Worm (Caenorhabditis elegans) whole organism, young adult: ENCODE measurements around the gene C34C12.1.

ENCODE experiments used
- F22D6.2 ChIP-seq: sonication (generic microtip); optimal IDR thresholded peaks from 2 replicates; lab custom pipeline; 2016; ENCODE audit warnings: mild to moderate bottlenecking, missing genetic modification characterization, missing compliant biosample characterization
- aptf-2 ChIP-seq: fragments of 200-800 bp; sonication (Bioruptor generic); conservative IDR thresholded peaks from 2 replicates; pipeline ENCODE4 v1.3.6; 2022; ENCODE audit warnings: missing genetic modification reagents, missing genetic modification characterization, missing compliant biosample characterization
- athp-1 ChIP-seq: sonication (generic microtip); optimal IDR thresholded peaks from 2 replicates; lab custom pipeline; 2017; ENCODE audit warnings: mild to moderate bottlenecking, missing genetic modification characterization, missing compliant biosample characterization
- dox-1 ChIP-seq: fragments of 200-800 bp; sonication (Bioruptor generic); IDR thresholded peaks from 2 replicates; pipeline ENCODE4 v1.3.6; 2022; ENCODE audit warnings: missing genetic modification reagents, missing genetic modification characterization, missing compliant biosample characterization
- egl-44 ChIP-seq: fragments of 200-800 bp; sonication (Bioruptor generic); IDR thresholded peaks from 2 replicates; pipeline ENCODE4 v1.3.6; 2022; ENCODE audit warnings: missing genetic modification reagents, missing genetic modification characterization, missing compliant biosample characterization
- hrde-1 ChIP-seq: sonication (generic microtip); optimal IDR thresholded peaks from 2 replicates; lab custom pipeline; 2016; ENCODE audit warnings: missing genetic modification characterization, mild to moderate bottlenecking, missing compliant biosample characterization, moderate library complexity, missing genotype, missing genetic modification reagents, borderline replicate concordance
- lin-26 ChIP-seq: fragments of 200-800 bp; sonication (Bioruptor generic); IDR thresholded peaks from 2 replicates; pipeline ENCODE4 v1.3.6; 2022; ENCODE audit warnings: missing genetic modification reagents, missing genetic modification characterization, missing compliant biosample characterization
- mel-28 ChIP-seq: sonication (generic microtip); optimal IDR thresholded peaks from 2 replicates; lab custom pipeline; 2016; ENCODE audit warnings: borderline replicate concordance, mild to moderate bottlenecking, missing genetic modification characterization, missing compliant biosample characterization

DNA sequence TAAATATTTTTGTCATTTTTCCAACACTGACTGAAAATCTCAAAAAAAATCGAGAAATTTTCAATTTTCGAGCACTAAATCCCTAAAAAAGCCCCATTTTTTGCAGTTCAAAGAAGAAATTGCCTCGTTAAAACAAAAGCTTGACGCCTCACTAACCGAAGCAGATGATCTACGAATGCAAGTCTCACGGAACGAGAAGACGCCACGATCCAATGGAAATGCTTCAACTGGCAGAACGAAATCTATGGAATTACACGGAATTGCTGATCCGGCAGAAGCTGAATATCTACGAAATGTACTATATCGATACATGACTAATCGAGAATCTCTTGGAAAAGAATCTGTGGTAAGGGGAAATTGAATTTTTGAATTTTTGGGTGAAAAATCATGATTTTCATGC, 30.2 kb upstream of the C34C12.1 start:
- TF ChIP-seq F22D6.2 (tag; lab: Kevin White, UChicago) (no peak), egl-44 (GFP tag; lab: Robert Waterston, UW) (no peak), lin-26 (GFP tag; lab: Robert Waterston, UW) (no peak), dox-1 (GFP tag; lab: Robert Waterston, UW) (no peak), aptf-2 (no peak), mel-28 (tag; lab: Kevin White, UChicago) (no peak), athp-1 (tag; lab: Kevin White, UChicago) (no peak), hrde-1 (tag; lab: Kevin White, UChicago) (no peak)
